Fruit fly (Drosophila melanogaster) whole organism, wandering third instar larva: ENCODE results near the gene Hsc70-1.

Experiments used
- Hnf4 ChIP-seq: fragments of 200-800 bp; sonication (Bioruptor generic); optimal IDR thresholded peaks from 2 replicates; lab custom pipeline; 2016; ENCODE audit warnings: missing biosample characterization, mild to moderate bottlenecking, missing genetic modification characterization
- Myc ChIP-seq: fragments of >200 bp; optimal IDR thresholded peaks from 2 replicates; lab custom pipeline; 2017
- br ChIP-seq: fragments of 200-800 bp; sonication (Bioruptor generic); optimal IDR thresholded peaks from 2 replicates; lab custom pipeline; 2016; ENCODE audit warnings: missing biosample characterization, missing genetic modification characterization
- jim ChIP-seq: fragments of 175-275, 200-325 bp; sonication (Bioruptor generic); optimal IDR thresholded peaks from 2 replicates; lab custom pipeline; 2016; ENCODE audit warnings: missing biosample characterization, mild to moderate bottlenecking, missing genetic modification characterization

- TF ChIP-seq Myc (lab: Kevin White, UChicago) (no peak), Hnf4 (GFP tag; lab: Kevin White, UChicago) (no peak), jim (GFP tag; lab: Kevin White, UChicago) (no peak), br (GFP tag; lab: Kevin White, UChicago) (no peak)
Measured at dm6 chr3L:13951564-13951963, 22.3 kb upstream of the Hsc70-1 start.
